Worm (Caenorhabditis elegans) whole organism, L1 larva: ENCODE measurements around the gene T21E8.7.

Experiments
- C34B4.2 ChIP-seq: sonication (generic microtip); optimal IDR thresholded peaks from 2 replicates; lab custom pipeline; 2017; ENCODE audit warnings: mild to moderate bottlenecking, missing genetic modification characterization, missing compliant biosample characterization
- aha-1 ChIP-seq: fragments of 150-350 bp; optimal IDR thresholded peaks from 2 replicates; lab custom pipeline; 2014; ENCODE audit warnings: missing biosample characterization, missing genetic modification characterization
- aly-2 ChIP-seq: fragments of 150-350 bp; optimal IDR thresholded peaks from 2 replicates; lab custom pipeline; 2014; ENCODE audit warnings: missing biosample characterization, missing genetic modification characterization
- ceh-8 ChIP-seq: fragments of 200-800 bp; sonication (Bioruptor generic); optimal IDR thresholded peaks from 2 replicates; lab custom pipeline; 2018; ENCODE audit warnings: mild to moderate bottlenecking, missing genetic modification characterization, moderate library complexity, missing compliant biosample characterization
- ceh-82 ChIP-seq, 3 experiments: fragments of 150-350 bp in 1 of 3; sonication (generic microtip) in 2 of 3; optimal IDR thresholded peaks; 2 replicates each; lab custom pipeline; 2014 to 2017; ENCODE audit warnings: missing biosample characterization in 3 of 3, missing genetic modification characterization in 3 of 3
- ceh-88 ChIP-seq: fragments of 200-800 bp; sonication (Bioruptor generic); IDR thresholded peaks from 2 replicates; pipeline ENCODE4 v1.3.6; 2022; ENCODE audit warnings: missing genetic modification characterization, missing compliant biosample characterization
- ces-1 ChIP-seq: fragments of 150-350 bp; optimal IDR thresholded peaks from 2 replicates; lab custom pipeline; 2014; ENCODE audit warnings: missing biosample characterization, missing genetic modification reagents, missing genetic modification characterization
- dpl-1 ChIP-seq, 3 experiments: fragments of 150-350 bp in 2 of 3; sonication (generic microtip) in 1 of 3; optimal IDR thresholded peaks; 2 replicates each; lab custom pipeline; 2014 to 2017; ENCODE audit warnings: missing biosample characterization in 3 of 3, missing genetic modification characterization in 3 of 3, missing genetic modification reagents in 3 of 3
- dsc-1 ChIP-seq: sonication (generic microtip); optimal IDR thresholded peaks from 2 replicates; lab custom pipeline; 2016; ENCODE audit warnings: mild to moderate bottlenecking, missing genetic modification characterization, missing compliant biosample characterization
- egl-13 ChIP-seq: sonication (generic microtip); optimal IDR thresholded peaks from 2 replicates; lab custom pipeline; 2016; ENCODE audit warnings: missing genotype, missing genetic modification reagents, missing genetic modification characterization, missing compliant biosample characterization
- egl-27 ChIP-seq, 2 experiments: fragments of 150-350 bp in 1 of 2; sonication (generic microtip); optimal IDR thresholded peaks; 3 replicates each; lab custom pipeline; 2017 to 2018; ENCODE audit warnings: missing biosample characterization in 2 of 2, missing genetic modification characterization in 2 of 2, missing genetic modification reagents in 2 of 2
- elt-3 ChIP-seq, 6 experiments: fragments of 150-350 bp in 1 of 6; sonication (generic microtip); optimal IDR thresholded peaks; 2 replicates each; lab custom pipeline; 2017 to 2018; ENCODE audit warnings: missing biosample characterization in 6 of 6, missing genetic modification characterization in 6 of 6, inconsistent platforms in 1 of 6
- fkh-4 ChIP-seq: sonication (generic microtip); optimal IDR thresholded peaks from 2 replicates; lab custom pipeline; 2016; ENCODE audit warnings: missing compliant biosample characterization, missing genetic modification characterization, borderline replicate concordance
- grh-1 ChIP-seq: fragments of 200-800 bp; sonication (Bioruptor generic); IDR thresholded peaks from 2 replicates; pipeline ENCODE4 v1.3.6; 2022; ENCODE audit warnings: missing genetic modification reagents, missing genetic modification characterization, missing compliant biosample characterization
- hlh-4 ChIP-seq: sonication (generic microtip); optimal IDR thresholded peaks from 2 replicates; lab custom pipeline; 2016; ENCODE audit warnings: mild to moderate bottlenecking, missing genetic modification characterization, missing compliant biosample characterization
- jun-1 ChIP-seq: fragments of 150-350 bp; optimal IDR thresholded peaks from 2 replicates; lab custom pipeline; 2014; ENCODE audit warnings: missing biosample characterization, missing genetic modification reagents, missing genetic modification characterization
- lin-14 ChIP-seq: fragments of 200-800 bp; sonication (Bioruptor generic); optimal IDR thresholded peaks from 2 replicates; lab custom pipeline; 2018; ENCODE audit warnings: mild to moderate bottlenecking, missing genetic modification characterization, moderate library complexity, missing compliant biosample characterization
- lin-15B ChIP-seq: fragments of 150-350 bp; sonication (generic microtip); optimal IDR thresholded peaks from 3 replicates; lab custom pipeline; 2014; ENCODE audit warnings: missing biosample characterization, missing genetic modification characterization
- lin-35 ChIP-seq, 2 experiments: fragments of 150-350 bp; optimal IDR thresholded peaks; 2 replicates each; lab custom pipeline; 2014; ENCODE audit warnings: missing biosample characterization in 2 of 2, missing genetic modification characterization in 2 of 2, missing genetic modification reagents in 2 of 2
- lin-39 ChIP-seq: fragments of 150-350 bp; optimal IDR thresholded peaks from 2 replicates; lab custom pipeline; 2014; ENCODE audit warnings: missing biosample characterization, missing genetic modification reagents, missing genetic modification characterization
- lir-3 ChIP-seq: sonication (generic microtip); optimal IDR thresholded peaks from 2 replicates; lab custom pipeline; 2016; ENCODE audit warnings: mild to moderate bottlenecking, missing genetic modification characterization, moderate library complexity, missing compliant biosample characterization; ENCODE audit not compliant: poor library complexity
- lsy-2 ChIP-seq, 2 experiments: fragments of 150-350 bp; optimal IDR thresholded peaks; 2 replicates each; lab custom pipeline; 2014; ENCODE audit warnings: missing biosample characterization in 2 of 2, missing genetic modification characterization in 2 of 2
- mab-9 ChIP-seq: fragments of 200-800 bp; sonication (Bioruptor generic); IDR thresholded peaks from 2 replicates; pipeline ENCODE4 v1.3.6; 2022; ENCODE audit warnings: missing genetic modification reagents, missing genetic modification characterization, missing compliant biosample characterization
- mef-2 ChIP-seq: fragments of 150-350 bp; optimal IDR thresholded peaks from 2 replicates; lab custom pipeline; 2014; ENCODE audit warnings: missing biosample characterization, missing genetic modification characterization
- nhr-19 ChIP-seq: fragments of 200-800 bp; sonication (Bioruptor generic); conservative IDR thresholded peaks from 2 replicates; pipeline ENCODE4 v1.3.6; 2022; ENCODE audit warnings: missing genetic modification characterization, missing compliant biosample characterization
- nhr-28 ChIP-seq: fragments of 150-350 bp; optimal IDR thresholded peaks from 2 replicates; lab custom pipeline; 2014; ENCODE audit warnings: missing biosample characterization, missing genetic modification characterization
- nhr-71 ChIP-seq: sonication (generic microtip); optimal IDR thresholded peaks from 2 replicates; lab custom pipeline; 2016; ENCODE audit warnings: mild to moderate bottlenecking, missing genetic modification characterization, moderate library complexity, missing compliant biosample characterization
- nhr-76 ChIP-seq: sonication (generic microtip); optimal IDR thresholded peaks from 2 replicates; lab custom pipeline; 2017; ENCODE audit warnings: missing biosample characterization, missing genetic modification characterization
- nhr-84 ChIP-seq: sonication (generic microtip); optimal IDR thresholded peaks from 2 replicates; lab custom pipeline; 2017; ENCODE audit warnings: missing biosample characterization, missing genetic modification characterization
- pag-3 ChIP-seq: sonication (generic microtip); optimal IDR thresholded peaks from 2 replicates; lab custom pipeline; 2017; ENCODE audit warnings: missing genetic modification characterization, mild to moderate bottlenecking, missing compliant biosample characterization, antibody characterized with exemption, borderline replicate concordance; ENCODE audit not compliant: insufficient read depth
- pqm-1 ChIP-seq: sonication (generic microtip); optimal IDR thresholded peaks from 3 replicates; lab custom pipeline; 2017; ENCODE audit warnings: missing biosample characterization, missing genetic modification characterization
- rnt-1 ChIP-seq: sonication (generic microtip); optimal IDR thresholded peaks from 2 replicates; lab custom pipeline; 2016; ENCODE audit warnings: mild to moderate bottlenecking, missing genetic modification characterization, moderate library complexity, missing compliant biosample characterization
- snpc-4 ChIP-seq: fragments of 150-350 bp; optimal IDR thresholded peaks from 2 replicates; lab custom pipeline; 2014; ENCODE audit warnings: missing biosample characterization, missing genetic modification characterization
- snu-23 ChIP-seq: sonication (generic microtip); optimal IDR thresholded peaks from 2 replicates; lab custom pipeline; 2016; ENCODE audit warnings: missing genetic modification characterization, missing compliant biosample characterization
- sptf-1 ChIP-seq: fragments of 150-350 bp; optimal IDR thresholded peaks from 2 replicates; lab custom pipeline; 2014; ENCODE audit warnings: missing biosample characterization, missing genetic modification characterization
- sup-37 ChIP-seq: fragments of 200-800 bp; sonication (Bioruptor generic); optimal IDR thresholded peaks from 2 replicates; lab custom pipeline; 2018; ENCODE audit warnings: mild to moderate bottlenecking, missing genetic modification characterization, missing compliant biosample characterization
- swsn-7 ChIP-seq: sonication (generic microtip); optimal IDR thresholded peaks from 2 replicates; lab custom pipeline; 2016; ENCODE audit warnings: missing genetic modification characterization, missing compliant biosample characterization
- tbx-2 ChIP-seq: sonication (generic microtip); optimal IDR thresholded peaks from 2 replicates; lab custom pipeline; 2016; ENCODE audit warnings: missing genetic modification characterization, missing compliant biosample characterization
- unc-62 ChIP-seq: fragments of 150-350 bp; optimal IDR thresholded peaks from 2 replicates; lab custom pipeline; 2014; ENCODE audit warnings: missing biosample characterization, missing genetic modification reagents, missing genetic modification characterization
- unc-86 ChIP-seq: sonication (generic microtip); optimal IDR thresholded peaks from 2 replicates; lab custom pipeline; 2016; ENCODE audit warnings: missing genetic modification characterization, missing compliant biosample characterization
- xbp-1 ChIP-seq: sonication (generic microtip); optimal IDR thresholded peaks from 2 replicates; lab custom pipeline; 2016; ENCODE audit warnings: missing genetic modification characterization, missing compliant biosample characterization

Gene T21E8.7

ce11 chrX:10909661-10910060 is 26.4 kb downstream of the T21E8.7 start:
- TF ChIP-seq fkh-4 (tag; lab: Kevin White, UChicago) (no peak), aha-1 (no peak), nhr-28 (no peak), rnt-1 (tag; lab: Kevin White, UChicago) (peak; percentile 70), nhr-76 (no peak), lin-39 (tag; lab: Kevin White, UChicago) (peak; percentile 36), lin-14 (peak; percentile 69), nhr-71 (tag; lab: Kevin White, UChicago) (peak; percentile 60), ceh-8 (GFP tag; lab: Kevin White, UChicago) (no peak), unc-62 (no peak), swsn-7 (tag; lab: Kevin White, UChicago) (no peak), lsy-2 (tag; optimal IDR thresholded peaks at IDR 0.05; lab: Kevin White, UChicago) (peak in 1 of 2 experiments; percentile 33), ceh-82 (tag; optimal IDR thresholded peaks at IDR 0.05; lab: Kevin White, UChicago) (no peak), lin-35 (GFP tag; optimal IDR thresholded peaks at IDR 0.05; lab: Kevin White, UChicago) (no peak), unc-86 (tag; lab: Kevin White, UChicago) (no peak), jun-1 (tag; lab: Kevin White, UChicago) (no peak), egl-13 (tag; lab: Kevin White, UChicago) (no peak), C34B4.2 (no peak), dsc-1 (no peak), nhr-84 (tag; lab: Kevin White, UChicago) (no peak), tbx-2 (tag; lab: Kevin White, UChicago) (no peak), pqm-1 (no peak), dpl-1 (GFP tag; optimal IDR thresholded peaks at IDR 0.05; lab: Kevin White, UChicago) (no peak), sptf-1 (tag; lab: Kevin White, UChicago) (no peak), nhr-19 (peak; percentile 34; the same call in 1 of the 2 replicates), snpc-4 (tag; lab: Kevin White, UChicago) (no peak), hlh-4 (tag; lab: Kevin White, UChicago) (no peak), ceh-88 (GFP tag; lab: Robert Waterston, UW) (no peak), mab-9 (GFP tag; lab: Robert Waterston, UW) (no peak), egl-27 (tag; optimal IDR thresholded peaks at IDR 0.05; lab: Kevin White, UChicago) (no peak), lin-15B (tag; lab: Kevin White, UChicago) (no peak), snu-23 (GFP tag; lab: Kevin White, UChicago) (peak; percentile 12), sup-37 (GFP tag; lab: Kevin White, UChicago) (no peak), pag-3 (tag; lab: Kevin White, UChicago) (no peak), aly-2 (no peak), mef-2 (tag; lab: Kevin White, UChicago) (no peak), xbp-1 (tag; lab: Kevin White, UChicago) (no peak), elt-3 (tag; optimal IDR thresholded peaks at IDR 0.05; lab: Kevin White, UChicago) (no peak), lir-3 (tag; lab: Kevin White, UChicago) (no peak), grh-1 (GFP tag; lab: Robert Waterston, UW) (no peak)

DNA sequence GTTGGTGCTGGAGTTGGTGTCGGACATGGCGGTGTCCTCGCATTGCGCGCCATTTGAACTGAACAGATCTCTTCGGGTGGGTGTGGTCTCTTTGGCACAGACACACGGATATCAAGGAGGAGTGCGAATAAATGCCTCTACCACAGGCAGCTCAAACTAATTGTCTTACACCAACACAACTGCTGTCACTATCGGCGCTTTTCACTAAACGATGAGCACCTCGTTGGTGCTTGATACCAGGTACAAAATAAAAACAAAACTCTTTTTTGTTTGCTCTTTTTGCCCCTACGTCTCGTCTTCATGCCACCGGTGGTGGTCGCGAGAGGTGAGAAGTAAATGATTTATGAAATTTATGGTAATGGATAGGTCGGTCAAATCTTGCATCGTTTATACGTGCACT is 27.4 kb downstream of the T21E8.7 start, which contains the start of gene F47B10.8:
F47B10.8 (minus strand) TSS at position 101 of the 400 bp plus-strand sequence.
- TF ChIP-seq ces-1 (GFP tag; lab: Kevin White, UChicago) (no peak), rnt-1 (tag; lab: Kevin White, UChicago) (peak; percentile 34)
